Fruit fly (Drosophila melanogaster) whole organism, embryonic: Measurements from ENCODE around the gene pav.

Experiments used
- ATbp ChIP-seq: fragments of 200-800 bp; sonication (Bioruptor generic); optimal IDR thresholded peaks from 2 replicates; lab custom pipeline; 2017; ENCODE audit warnings: missing biosample characterization, mild to moderate bottlenecking, missing genetic modification characterization, missing genetic modification reagents
- CG10321 ChIP-seq: fragments of 200-800 bp; sonication (Bioruptor generic); IDR thresholded peaks from 2 replicates; pipeline ENCODE4 v1.3.6; 2022; ENCODE audit warnings: missing biosample characterization, missing genetic modification characterization
- CG10462 ChIP-seq: fragments of 200-800 bp; sonication (Bioruptor generic); optimal IDR thresholded peaks from 2 replicates; lab custom pipeline; 2016; ENCODE audit warnings: missing biosample characterization, missing genetic modification characterization
- CG11247 ChIP-seq: fragments of 200-800 bp; sonication (Bioruptor generic); IDR thresholded peaks from 2 replicates; pipeline ENCODE4 v1.3.6; 2022; ENCODE audit warnings: missing biosample characterization, missing genetic modification characterization
- CG13894 ChIP-seq: fragments of 200-800 bp; sonication (Bioruptor generic); optimal IDR thresholded peaks from 3 replicates; lab custom pipeline; 2018; ENCODE audit warnings: missing biosample characterization, mild to moderate bottlenecking, missing genetic modification characterization, moderate library complexity
- CG14965 ChIP-seq: fragments of 200-800 bp; sonication (Bioruptor generic); optimal IDR thresholded peaks from 2 replicates; lab custom pipeline; 2016; ENCODE audit warnings: missing biosample characterization, missing genetic modification characterization, borderline replicate concordance
- CG16813 ChIP-seq: fragments of 200-800 bp; sonication (Bioruptor generic); IDR thresholded peaks from 3 replicates; pipeline ENCODE4 v1.3.6; 2022; ENCODE audit warnings: missing biosample characterization, missing genetic modification characterization; ENCODE audit not compliant: partially characterized antibody
- CG16863 ChIP-seq: fragments of 200-800 bp; sonication (Bioruptor generic); optimal IDR thresholded peaks from 3 replicates; lab custom pipeline; 2016; ENCODE audit warnings: missing biosample characterization, missing genetic modification characterization
- CG17802 ChIP-seq: fragments of 200-800 bp; sonication (Bioruptor generic); optimal IDR thresholded peaks from 2 replicates; lab custom pipeline; 2018; ENCODE audit warnings: missing biosample characterization, mild to moderate bottlenecking, missing genetic modification characterization, moderate library complexity
- CG18011 ChIP-seq: fragments of 200-800 bp; sonication (Bioruptor generic); optimal IDR thresholded peaks from 2 replicates; lab custom pipeline; 2017; ENCODE audit warnings: missing biosample characterization, missing genetic modification characterization, mild to moderate bottlenecking, moderate library complexity, missing genotype
- CG2875 ChIP-seq: fragments of 200-800 bp; sonication (Bioruptor generic); optimal IDR thresholded peaks from 2 replicates; lab custom pipeline; 2017; ENCODE audit warnings: missing biosample characterization, mild to moderate bottlenecking, missing genetic modification characterization, missing genetic modification reagents
- CG31224 ChIP-seq: fragments of 200-800 bp; sonication (Bioruptor generic); IDR thresholded peaks from 2 replicates; pipeline ENCODE4 v1.3.6; 2022; ENCODE audit warnings: missing biosample characterization, missing genetic modification characterization
- CG43689 ChIP-seq: fragments of 200-800 bp; sonication (Bioruptor generic); IDR thresholded peaks from 2 replicates; pipeline ENCODE4 v1.3.6; 2022; ENCODE audit warnings: missing biosample characterization, missing genetic modification characterization
- CG6272 ChIP-seq: fragments of 200-800 bp; sonication (Bioruptor generic); IDR thresholded peaks from 2 replicates; pipeline ENCODE4 v1.3.6; 2022; ENCODE audit warnings: missing biosample characterization, missing genetic modification characterization
- CG7357 ChIP-seq: fragments of 200-800 bp; sonication (Bioruptor generic); IDR thresholded peaks from 3 replicates; pipeline ENCODE4 v1.3.6; 2022; ENCODE audit warnings: missing biosample characterization, missing genetic modification characterization
- CG8924 ChIP-seq: fragments of 200-800 bp; optimal IDR thresholded peaks from 3 replicates; lab custom pipeline; 2019; ENCODE audit warnings: missing biosample characterization, mild to moderate bottlenecking, missing genetic modification characterization, moderate library complexity
- CG9215 ChIP-seq: fragments of 200-800 bp; sonication (Bioruptor generic); IDR thresholded peaks from 2 replicates; pipeline ENCODE4 v1.3.6; 2022; ENCODE audit warnings: missing biosample characterization, missing genetic modification characterization
- CG9609 ChIP-seq: fragments of 200-800 bp; sonication (Bioruptor generic); optimal IDR thresholded peaks from 3 replicates; lab custom pipeline; 2016; ENCODE audit warnings: missing biosample characterization, missing genetic modification characterization
- CG9876 ChIP-seq: fragments of 200-800 bp; sonication (Bioruptor generic); optimal IDR thresholded peaks from 2 replicates; lab custom pipeline; 2016; ENCODE audit warnings: missing biosample characterization, missing genetic modification characterization
- CTCF ChIP-seq: fragments of 200-800 bp; sonication (Bioruptor generic); optimal IDR thresholded peaks from 2 replicates; lab custom pipeline; 2017; ENCODE audit warnings: missing biosample characterization, mild to moderate bottlenecking, missing genetic modification characterization, moderate library complexity
- CrebB ChIP-seq: fragments of 200-800 bp; sonication (Bioruptor generic); optimal IDR thresholded peaks from 3 replicates; lab custom pipeline; 2018; ENCODE audit warnings: missing biosample characterization, mild to moderate bottlenecking, missing genetic modification characterization
- Elba2 ChIP-seq: fragments of 200-800 bp; sonication (Bioruptor generic); optimal IDR thresholded peaks from 3 replicates; lab custom pipeline; 2016; ENCODE audit warnings: missing biosample characterization, missing genetic modification characterization
- Ets97D ChIP-seq: fragments of 200-800 bp; sonication (Bioruptor generic); optimal IDR thresholded peaks from 3 replicates; lab custom pipeline; 2016; ENCODE audit warnings: missing biosample characterization, missing genetic modification characterization
- Fer1 ChIP-seq: fragments of 200-800 bp; sonication (Bioruptor generic); optimal IDR thresholded peaks from 2 replicates; lab custom pipeline; 2017; ENCODE audit warnings: missing biosample characterization, mild to moderate bottlenecking, missing genetic modification characterization
- Hr3 ChIP-seq: fragments of 200-800 bp; sonication (Bioruptor generic); optimal IDR thresholded peaks from 3 replicates; lab custom pipeline; 2016; ENCODE audit warnings: missing biosample characterization, missing genetic modification characterization
- Hr51 ChIP-seq, 2 experiments: fragments of 200-800 bp; sonication (Bioruptor generic); optimal IDR thresholded peaks; 2 replicates in 1 of 2; 3 replicates in 1 of 2; lab custom pipeline; 2016 to 2018; ENCODE audit warnings: missing biosample characterization in 2 of 2, missing genetic modification characterization in 2 of 2, mild to moderate bottlenecking in 1 of 2, moderate library complexity in 1 of 2
- Jarid2 ChIP-seq: fragments of 200-800 bp; sonication (Bioruptor generic); optimal IDR thresholded peaks from 3 replicates; lab custom pipeline; 2017; ENCODE audit warnings: mild to moderate bottlenecking, missing biosample characterization, missing genetic modification reagents, missing genetic modification characterization
- Meics ChIP-seq: fragments of 200-800 bp; sonication (Bioruptor generic); optimal IDR thresholded peaks from 2 replicates; lab custom pipeline; 2017; ENCODE audit warnings: missing biosample characterization, mild to moderate bottlenecking, missing genetic modification characterization
- Six4 ChIP-seq: fragments of 200-800 bp; sonication (Bioruptor generic); optimal IDR thresholded peaks from 2 replicates; lab custom pipeline; 2016; ENCODE audit warnings: missing biosample characterization, missing genetic modification characterization
- Taf1 ChIP-seq: fragments of 200-800 bp; sonication (Bioruptor generic); IDR thresholded peaks from 2 replicates; pipeline ENCODE4 v1.3.6; 2022; ENCODE audit warnings: missing biosample characterization, missing genetic modification characterization
- amos ChIP-seq: fragments of 200-800 bp; sonication (Bioruptor generic); IDR thresholded peaks from 2 replicates; pipeline ENCODE4 v1.3.6; 2022; ENCODE audit warnings: missing biosample characterization, missing genetic modification characterization; ENCODE audit not compliant: partially characterized antibody
- aop ChIP-seq: fragments of 200-800 bp; sonication (Bioruptor generic); IDR thresholded peaks from 2 replicates; pipeline ENCODE4 v1.3.6; 2022; ENCODE audit warnings: missing biosample characterization, missing genetic modification characterization
- bbx ChIP-seq: fragments of 200-800 bp; sonication (Bioruptor generic); IDR thresholded peaks from 2 replicates; pipeline ENCODE4 v1.3.6; 2022; ENCODE audit warnings: missing biosample characterization, missing genetic modification characterization; ENCODE audit not compliant: partially characterized antibody
- bsh ChIP-seq, 2 experiments: fragments of 200-800 bp; sonication (Bioruptor generic); optimal IDR thresholded peaks; 2 replicates each; lab custom pipeline; 2017 to 2018; ENCODE audit warnings: mild to moderate bottlenecking in 2 of 2, missing biosample characterization in 2 of 2, missing genetic modification characterization in 2 of 2, moderate library complexity in 1 of 2
- cas ChIP-seq: fragments of 200-800 bp; sonication (Bioruptor generic); IDR thresholded peaks from 2 replicates; pipeline ENCODE4 v1.3.6; 2022; ENCODE audit warnings: missing biosample characterization, missing genetic modification characterization
- corto ChIP-seq: fragments of 200-800 bp; sonication (Bioruptor generic); optimal IDR thresholded peaks from 2 replicates; lab custom pipeline; 2016; ENCODE audit warnings: missing biosample characterization, mild to moderate bottlenecking, missing genetic modification characterization, moderate library complexity
- crc ChIP-seq: fragments of 200-800 bp; sonication (Bioruptor generic); optimal IDR thresholded peaks from 2 replicates; lab custom pipeline; 2016; ENCODE audit warnings: missing biosample characterization, missing genetic modification characterization
- crp ChIP-seq, 2 experiments: fragments of 200-800 bp; sonication (Bioruptor generic); optimal IDR thresholded peaks; 2 replicates in 1 of 2; 3 replicates in 1 of 2; lab custom pipeline; 2017; ENCODE audit warnings: missing biosample characterization in 2 of 2, missing genetic modification characterization in 2 of 2, mild to moderate bottlenecking in 1 of 2, moderate library complexity in 1 of 2
- emc ChIP-seq: fragments of 200-800 bp; sonication (Bioruptor generic); optimal IDR thresholded peaks from 2 replicates; lab custom pipeline; 2016; ENCODE audit warnings: missing biosample characterization, missing genetic modification characterization
- fru ChIP-seq: fragments of >200 bp; optimal IDR thresholded peaks from 2 replicates; lab custom pipeline; 2017
- mirr ChIP-seq: fragments of 200-800 bp; sonication (Bioruptor generic); optimal IDR thresholded peaks from 3 replicates; lab custom pipeline; 2018; ENCODE audit warnings: missing biosample characterization, mild to moderate bottlenecking, missing genetic modification characterization
- onecut ChIP-seq: fragments of 200-800 bp; sonication (Bioruptor generic); IDR thresholded peaks from 2 replicates; pipeline ENCODE4 v1.3.6; 2022; ENCODE audit warnings: missing biosample characterization, missing genetic modification characterization
- ranshi ChIP-seq: fragments of 200-800 bp; sonication (Bioruptor generic); IDR thresholded peaks from 2 replicates; pipeline ENCODE4 v1.3.6; 2022; ENCODE audit warnings: missing biosample characterization, missing genetic modification characterization
- row ChIP-seq: fragments of 200-800 bp; sonication (Bioruptor generic); IDR thresholded peaks from 3 replicates; pipeline ENCODE4 v1.3.6; 2022; ENCODE audit warnings: missing biosample characterization, missing genetic modification characterization
- sens ChIP-seq: fragments of 200-800 bp; sonication (Bioruptor generic); peaks from one replicate; lab custom pipeline; 2016; ENCODE audit warnings: missing biosample characterization, missing genetic modification characterization
- sens-2 ChIP-seq: fragments of 200-800 bp; sonication (Bioruptor generic); IDR thresholded peaks from 2 replicates; pipeline ENCODE4 v1.3.6; 2022; ENCODE audit warnings: missing biosample characterization, missing genetic modification characterization
- sima ChIP-seq: fragments of 200-800 bp; sonication (Bioruptor generic); optimal IDR thresholded peaks from 2 replicates; lab custom pipeline; 2016; ENCODE audit warnings: missing biosample characterization, missing genetic modification characterization
- ssp ChIP-seq: fragments of 200-800 bp; sonication (Bioruptor generic); IDR thresholded peaks from 2 replicates; pipeline ENCODE4 v1.3.6; 2022; ENCODE audit warnings: missing biosample characterization, missing genetic modification characterization
- trem ChIP-seq: fragments of 200-800 bp; optimal IDR thresholded peaks from 3 replicates; lab custom pipeline; 2019; ENCODE audit warnings: missing biosample characterization, mild to moderate bottlenecking, missing genetic modification characterization, moderate library complexity
- twi ChIP-seq: fragments of 200-800 bp; optimal IDR thresholded peaks from 2 replicates; lab custom pipeline; 2019; ENCODE audit warnings: missing biosample characterization, mild to moderate bottlenecking, missing genetic modification characterization, moderate library complexity

The pav gene

dm6 chr3L:4228187-4228836, 14.2 kb upstream of the pav start (continued):
- no peak for TF ChIP-seq bbx (GFP tag; lab: Robert Waterston, UW)
- peak; percentile 82 for TF ChIP-seq CG31224 (GFP tag; lab: Robert Waterston, UW)
- peak; percentile 95 for TF ChIP-seq aop
- peak; percentile 92 for TF ChIP-seq CG10462 (GFP tag; lab: Kevin White, UChicago)
- peak; percentile 94 for TF ChIP-seq twi
- TF ChIP-seq Six4 (GFP tag; lab: Kevin White, UChicago): peak; percentile 94
- TF ChIP-seq CG11247 (GFP tag; lab: Robert Waterston, UW): peak; percentile 93
- TF ChIP-seq CG13894 (tag; lab: Kevin White, UChicago): peak; percentile 34
- peak; percentile 81 for TF ChIP-seq Jarid2
- TF ChIP-seq cas (GFP tag; lab: Robert Waterston, UW): peak; percentile 67; the same call in 1 of the 2 replicates
- TF ChIP-seq CG9609: peak; percentile 94
- TF ChIP-seq CTCF (GFP tag; lab: Kevin White, UChicago): peak; percentile 65
- peak in 1 of 2 experiments; percentile 68 for TF ChIP-seq crp (GFP tag; optimal IDR thresholded peaks at IDR 0.05; lab: Kevin White, UChicago)
- peak; percentile 85 for TF ChIP-seq Ets97D (GFP tag; lab: Kevin White, UChicago)
- peak; percentile 85 for TF ChIP-seq CG9876 (GFP tag; lab: Kevin White, UChicago)
- TF ChIP-seq CG10321 (GFP tag; lab: Robert Waterston, UW): peak; percentile 78
- peak; percentile 81 for TF ChIP-seq Taf1 (GFP tag; lab: Robert Waterston, UW)
- peak; percentile 82 for TF ChIP-seq Meics (GFP tag; lab: Kevin White, UChicago)
- peak; percentile 92 for TF ChIP-seq ssp (GFP tag; lab: Robert Waterston, UW)
- TF ChIP-seq Hr51 (GFP tag; optimal IDR thresholded peaks at IDR 0.05; lab: Kevin White, UChicago): peak; percentile 89 to 97
- peak; percentile 99 for TF ChIP-seq ATbp (GFP tag; lab: Kevin White, UChicago)
- TF ChIP-seq trem (tag; lab: Kevin White, UChicago): peak; percentile 94
- TF ChIP-seq crc (GFP tag; lab: Kevin White, UChicago): peak; percentile 81
- peak; percentile 93 for TF ChIP-seq CrebB (tag; lab: Kevin White, UChicago)
- TF ChIP-seq amos (GFP tag; lab: Robert Waterston, UW): no peak
- TF ChIP-seq CG2875 (GFP tag; lab: Kevin White, UChicago): peak; percentile 98
- peak; percentile 96 for TF ChIP-seq ranshi (GFP tag; lab: Robert Waterston, UW)
- peak; percentile 95 to 99 for TF ChIP-seq bsh (GFP tag; optimal IDR thresholded peaks at IDR 0.05; lab: Kevin White, UChicago)
- TF ChIP-seq corto: peak; percentile 83
- TF ChIP-seq CG14965: peak; percentile 72
- TF ChIP-seq Hr3 (GFP tag; lab: Kevin White, UChicago): peak; percentile 97
- no peak for TF ChIP-seq CG16813 (GFP tag; lab: Robert Waterston, UW)
- TF ChIP-seq fru (lab: Kevin White, UChicago): no peak
- peak; percentile 97 for TF ChIP-seq CG8924
- TF ChIP-seq CG6272: peak; percentile 92
- TF ChIP-seq CG43689 (GFP tag; lab: Robert Waterston, UW): peak; percentile 92
- TF ChIP-seq sens-2 (GFP tag; lab: Robert Waterston, UW): peak; percentile 98
- TF ChIP-seq Fer1: peak; percentile 94

- TF ChIP-seq CG7357 (no peak), sens (GFP tag; lab: Kevin White, UChicago) (peak; percentile 82), CG17802 (tag; lab: Kevin White, UChicago) (no peak), Ets97D (GFP tag; lab: Kevin White, UChicago) (no peak), Elba2 (GFP tag; lab: Kevin White, UChicago) (no peak), sima (GFP tag; lab: Kevin White, UChicago) (no peak), row (GFP tag; lab: Robert Waterston, UW) (peak; percentile 16; the same call in 1 of the 3 replicates), onecut (GFP tag; lab: Robert Waterston, UW) (peak; percentile 64), emc (GFP tag; lab: Kevin White, UChicago) (no peak), bsh (GFP tag; optimal IDR thresholded peaks at IDR 0.05; lab: Kevin White, UChicago) (peak in 1 of 2 experiments; percentile 14), CG16863 (no peak), CG18011 (no peak), mirr (GFP tag; lab: Kevin White, UChicago) (no peak), CG9215 (GFP tag; lab: Robert Waterston, UW) (no peak)
These were observed 13.1 kb upstream of the pav start for dm6 chr3L:4229365-4229967.
